Fruit fly (Drosophila melanogaster) whole organism, adult: ENCODE measurements around the gene PIG-Wa.
A peak's percentile ranks its signal among the peaks of the same experiment; 100 is the strongest.

ENCODE experiments used
- CG11617 ChIP-seq: fragments of 200-800 bp; sonication (Bioruptor generic); optimal IDR thresholded peaks from 2 replicates; lab custom pipeline; 2017; ENCODE audit warnings: mild to moderate bottlenecking, missing biosample characterization, missing genetic modification reagents, missing genetic modification characterization
- CG12768 ChIP-seq: fragments of 200-800 bp; sonication (Bioruptor generic); optimal IDR thresholded peaks from 2 replicates; lab custom pipeline; 2017; ENCODE audit warnings: missing biosample characterization, missing genetic modification characterization, mild to moderate bottlenecking, moderate library complexity, missing genetic modification reagents
- CG14711 ChIP-seq: fragments of 200-800 bp; sonication (Bioruptor generic); optimal IDR thresholded peaks from 2 replicates; lab custom pipeline; 2018; ENCODE audit warnings: missing biosample characterization, mild to moderate bottlenecking, missing genetic modification characterization, moderate library complexity
- CG1620 ChIP-seq: fragments of 200-800 bp; sonication (Bioruptor generic); optimal IDR thresholded peaks from 2 replicates; lab custom pipeline; 2016; ENCODE audit warnings: missing biosample characterization, missing genetic modification characterization
- CG33017 ChIP-seq: fragments of 200-800 bp; sonication (Bioruptor generic); optimal IDR thresholded peaks from 2 replicates; lab custom pipeline; 2018; ENCODE audit warnings: missing biosample characterization, mild to moderate bottlenecking, missing genetic modification characterization, moderate library complexity
- CG5204 ChIP-seq: fragments of 200-800 bp; sonication (Bioruptor generic); optimal IDR thresholded peaks from 2 replicates; lab custom pipeline; 2016; ENCODE audit warnings: missing biosample characterization, missing genetic modification characterization
- CG7045 ChIP-seq: fragments of 200-800 bp; sonication (Bioruptor generic); optimal IDR thresholded peaks from 2 replicates; lab custom pipeline; 2017; ENCODE audit warnings: missing biosample characterization, mild to moderate bottlenecking, missing genetic modification characterization
- CG7101 ChIP-seq: fragments of 200-800 bp; sonication (Bioruptor generic); optimal IDR thresholded peaks from 2 replicates; lab custom pipeline; 2018; ENCODE audit warnings: missing biosample characterization, mild to moderate bottlenecking, missing genetic modification characterization, moderate library complexity
- Clk ChIP-seq: fragments of 200-800 bp; sonication (Bioruptor generic); optimal IDR thresholded peaks from 2 replicates; lab custom pipeline; 2017; ENCODE audit warnings: missing biosample characterization, missing genetic modification characterization
- Crg-1 ChIP-seq: fragments of 200-800 bp; sonication (Bioruptor generic); optimal IDR thresholded peaks from 2 replicates; lab custom pipeline; 2016; ENCODE audit warnings: missing biosample characterization, missing genetic modification characterization
- Hr96 ChIP-seq: fragments of 200-800 bp; sonication (Bioruptor generic); optimal IDR thresholded peaks from 2 replicates; lab custom pipeline; 2016; ENCODE audit warnings: missing biosample characterization, missing genetic modification characterization
- Mnt ChIP-seq: fragments of 200-800 bp; sonication (Bioruptor generic); optimal IDR thresholded peaks from 2 replicates; lab custom pipeline; 2016; ENCODE audit warnings: missing biosample characterization, mild to moderate bottlenecking, missing genetic modification characterization
- bab1 ChIP-seq: fragments of 200-800 bp; sonication (Bioruptor generic); optimal IDR thresholded peaks from 3 replicates; lab custom pipeline; 2019; ENCODE audit warnings: missing biosample characterization, mild to moderate bottlenecking, missing genetic modification characterization, moderate library complexity
- cic ChIP-seq: fragments of 200-800 bp; sonication (Bioruptor generic); optimal IDR thresholded peaks from 2 replicates; lab custom pipeline; 2017; ENCODE audit warnings: missing biosample characterization, mild to moderate bottlenecking, missing genetic modification characterization, moderate library complexity
- cnc ChIP-seq, 2 experiments: fragments of >200 bp; optimal IDR thresholded peaks; 2 replicates each; lab custom pipeline; 2017
- kay ChIP-seq: fragments of 200-800 bp; sonication (Bioruptor generic); peaks from one replicate; lab custom pipeline; 2016; ENCODE audit warnings: missing biosample characterization, missing genetic modification characterization, borderline replicate concordance
- ovo ChIP-seq: fragments of 200-800 bp; sonication (Bioruptor generic); optimal IDR thresholded peaks from 2 replicates; lab custom pipeline; 2016; ENCODE audit warnings: missing biosample characterization, missing genetic modification characterization
- pad ChIP-seq: fragments of 200-800 bp; sonication (Bioruptor generic); optimal IDR thresholded peaks from 3 replicates; lab custom pipeline; 2017; ENCODE audit warnings: missing biosample characterization, missing genetic modification characterization, mild to moderate bottlenecking, moderate library complexity, missing genetic modification reagents
- tj ChIP-seq: fragments of 200-800 bp; sonication (Bioruptor generic); optimal IDR thresholded peaks from 3 replicates; lab custom pipeline; 2017; ENCODE audit warnings: missing biosample characterization, mild to moderate bottlenecking, missing genetic modification characterization, moderate library complexity
- toe ChIP-seq: fragments of 200-800 bp; sonication (Bioruptor generic); optimal IDR thresholded peaks from 2 replicates; lab custom pipeline; 2016; ENCODE audit warnings: missing biosample characterization, missing genetic modification characterization

Gene PIG-Wa

dm6 chr2L:2375655-2376417, 7.2 kb upstream of the PIG-Wa start, which contains the start of gene Atxn7:
Atxn7 (plus strand) TSS chr2L:2375841.
- peak; percentile 49 for TF ChIP-seq cic (GFP tag; lab: Kevin White, UChicago)
- TF ChIP-seq CG33017 = peak; percentile 76
- peak; percentile 74 for TF ChIP-seq CG7045
- peak; percentile 80 for TF ChIP-seq Hr96 (GFP tag; lab: Kevin White, UChicago)
- no peak for TF ChIP-seq kay (GFP tag; lab: Kevin White, UChicago)
- peak; percentile 80 for TF ChIP-seq toe
- TF ChIP-seq CG14711 = peak; percentile 39
- peak; percentile 84 for TF ChIP-seq Crg-1 (GFP tag; lab: Kevin White, UChicago)
- TF ChIP-seq tj = peak; percentile 49
- peak; percentile 70 for TF ChIP-seq Mnt
- peak; percentile 92 for TF ChIP-seq ovo (GFP tag; lab: Kevin White, UChicago)
- TF ChIP-seq CG5204 (GFP tag; lab: Kevin White, UChicago) = peak; percentile 75
- TF ChIP-seq bab1 = peak; percentile 88
- TF ChIP-seq CG12768 (GFP tag; lab: Kevin White, UChicago) = peak; percentile 28
- TF ChIP-seq CG11617 (GFP tag; lab: Kevin White, UChicago) = peak; percentile 82
- peak; percentile 91 for TF ChIP-seq pad (GFP tag; lab: Kevin White, UChicago)
- TF ChIP-seq CG1620 = peak; percentile 80
- no peak for TF ChIP-seq cnc (optimal IDR thresholded peaks at IDR 0.05; lab: Kevin White, UChicago)
- TF ChIP-seq CG7101 (tag; lab: Kevin White, UChicago) = peak; percentile 87
- peak; percentile 12 for TF ChIP-seq Clk (GFP tag; lab: Kevin White, UChicago)

- TF ChIP-seq kay (GFP tag; lab: Kevin White, UChicago) (no peak), cic (GFP tag; lab: Kevin White, UChicago) (peak; percentile 66), CG7101 (tag; lab: Kevin White, UChicago) (no peak)
Observed at dm6 chr2L:2376418-2376702, 6.6 kb upstream of the PIG-Wa start.

dm6 chr2L:2380805-2381204, 2.2 kb upstream of the PIG-Wa start, which contains the start of gene Eogt:
Eogt (plus strand) TSS chr2L:2381097.
- TF ChIP-seq cic (GFP tag; lab: Kevin White, UChicago) (peak; percentile 17), Mnt (peak; percentile 61), CG5204 (GFP tag; lab: Kevin White, UChicago) (peak; percentile 77), CG1620 (peak; percentile 69), CG7045 (peak; percentile 89), toe (peak; percentile 83), Clk (GFP tag; lab: Kevin White, UChicago) (peak; percentile 57), CG33017 (peak; percentile 97), CG7101 (tag; lab: Kevin White, UChicago) (peak; percentile 96), CG14711 (peak; percentile 90), kay (GFP tag; lab: Kevin White, UChicago) (no peak), bab1 (peak; percentile 88), pad (GFP tag; lab: Kevin White, UChicago) (peak; percentile 75), Crg-1 (GFP tag; lab: Kevin White, UChicago) (peak; percentile 84), tj (peak; percentile 55), CG12768 (GFP tag; lab: Kevin White, UChicago) (peak; percentile 90), CG11617 (GFP tag; lab: Kevin White, UChicago) (peak; percentile 82), ovo (GFP tag; lab: Kevin White, UChicago) (peak; percentile 64), cnc (optimal IDR thresholded peaks at IDR 0.05; lab: Kevin White, UChicago) (no peak), Hr96 (GFP tag; lab: Kevin White, UChicago) (peak; percentile 55)

- TF ChIP-seq tj = no peak
- no peak for TF ChIP-seq Mnt
- TF ChIP-seq Clk (GFP tag; lab: Kevin White, UChicago) = no peak
- no peak for TF ChIP-seq cic (GFP tag; lab: Kevin White, UChicago)
- no peak for TF ChIP-seq CG7045
- TF ChIP-seq CG33017 = no peak
- no peak for TF ChIP-seq kay (GFP tag; lab: Kevin White, UChicago)
Observed at dm6 chr2L:2385692-2386091, 2.7 kb downstream of the PIG-Wa start, which contains the start of gene CG3557. CG3557 (minus strand) TSS chr2L:2385792.

dm6 chr2L:2390589-2390988, 7.6 kb downstream of the PIG-Wa start, which contains the start of gene CG43750:
CG43750 (minus strand) TSS chr2L:2390689.
- TF ChIP-seq CG7101 (tag; lab: Kevin White, UChicago) (no peak), Crg-1 (GFP tag; lab: Kevin White, UChicago) (no peak), Hr96 (GFP tag; lab: Kevin White, UChicago) (no peak)

- no peak for TF ChIP-seq Clk (GFP tag; lab: Kevin White, UChicago)
- TF ChIP-seq CG14711 = no peak
- no peak for TF ChIP-seq CG1620
- no peak for TF ChIP-seq Mnt
- no peak for TF ChIP-seq CG7045
- TF ChIP-seq CG5204 (GFP tag; lab: Kevin White, UChicago) = no peak
- no peak for TF ChIP-seq pad (GFP tag; lab: Kevin White, UChicago)
- no peak for TF ChIP-seq CG7101 (tag; lab: Kevin White, UChicago)
- TF ChIP-seq bab1 = no peak
- TF ChIP-seq ovo (GFP tag; lab: Kevin White, UChicago) = no peak
- TF ChIP-seq CG33017 = no peak
- TF ChIP-seq CG12768 (GFP tag; lab: Kevin White, UChicago) = no peak
- TF ChIP-seq cnc (optimal IDR thresholded peaks at IDR 0.05; lab: Kevin White, UChicago) = no peak
- no peak for TF ChIP-seq Crg-1 (GFP tag; lab: Kevin White, UChicago)
- TF ChIP-seq tj = no peak
- TF ChIP-seq kay (GFP tag; lab: Kevin White, UChicago) = no peak
- TF ChIP-seq Hr96 (GFP tag; lab: Kevin White, UChicago) = no peak
- no peak for TF ChIP-seq cic (GFP tag; lab: Kevin White, UChicago)
- TF ChIP-seq toe = no peak
- TF ChIP-seq CG11617 (GFP tag; lab: Kevin White, UChicago) = no peak
Observed at dm6 chr2L:2391321-2391720, 8.3 kb downstream of the PIG-Wa start, which contains the start of gene CG46448. CG46448 (plus strand) TSS chr2L:2391660.
